Worm (Caenorhabditis elegans) whole organism, L4 larva: ENCODE results near the gene dpy-7.

Source experiments
- D1046.2 ChIP-seq: fragments of 200-800 bp; sonication (Bioruptor generic); IDR thresholded peaks from 2 replicates; pipeline ENCODE4 v1.3.6; 2022; ENCODE audit warnings: missing genetic modification characterization, missing compliant biosample characterization
- F10B5.3 ChIP-seq: sonication (generic microtip); optimal IDR thresholded peaks from 2 replicates; lab custom pipeline; 2016; ENCODE audit warnings: mild to moderate bottlenecking, missing genetic modification characterization, missing compliant biosample characterization
- F37D6.2 ChIP-seq: sonication (generic microtip); optimal IDR thresholded peaks from 2 replicates; lab custom pipeline; 2016; ENCODE audit warnings: mild to moderate bottlenecking, missing genetic modification characterization, missing compliant biosample characterization
- F49E8.2 ChIP-seq: sonication (generic microtip); optimal IDR thresholded peaks from 2 replicates; lab custom pipeline; 2016; ENCODE audit warnings: missing compliant biosample characterization, mild to moderate bottlenecking, missing genetic modification characterization, borderline replicate concordance
- Y105C5A.15 ChIP-seq: fragments of 200-800 bp; sonication (Bioruptor generic); IDR thresholded peaks from 2 replicates; pipeline ENCODE4 v1.3.6; 2022; ENCODE audit warnings: missing genetic modification characterization, missing compliant biosample characterization
- Y5F2A.4 ChIP-seq: fragments of 200-800 bp; sonication (Bioruptor generic); optimal IDR thresholded peaks from 2 replicates; lab custom pipeline; 2018; ENCODE audit warnings: mild to moderate bottlenecking, missing genetic modification characterization, missing compliant biosample characterization
- Y75B8A.6 ChIP-seq: fragments of 200-800 bp; sonication (Bioruptor generic); IDR thresholded peaks from 2 replicates; pipeline ENCODE4 v1.3.6; 2022; ENCODE audit warnings: missing genetic modification reagents, missing genetic modification characterization, missing compliant biosample characterization
- ceh-32 ChIP-seq: sonication (generic microtip); optimal IDR thresholded peaks from 2 replicates; lab custom pipeline; 2016; ENCODE audit warnings: mild to moderate bottlenecking, missing genetic modification characterization, missing compliant biosample characterization; ENCODE audit not compliant: poor library complexity
- ceh-62 ChIP-seq: sonication (generic microtip); optimal IDR thresholded peaks from 2 replicates; lab custom pipeline; 2017; ENCODE audit warnings: missing biosample characterization, missing genetic modification characterization
- ceh-82 ChIP-seq: sonication (generic microtip); optimal IDR thresholded peaks from 2 replicates; lab custom pipeline; 2017; ENCODE audit warnings: missing biosample characterization, missing genetic modification characterization
- daf-12 ChIP-seq: fragments of 150-350 bp; optimal IDR thresholded peaks from 2 replicates; lab custom pipeline; 2014; ENCODE audit warnings: missing biosample characterization, missing genetic modification reagents, missing genetic modification characterization
- daf-16 ChIP-seq, 3 experiments: sonication (generic microtip); optimal IDR thresholded peaks; 2 replicates each; lab custom pipeline; 2016 to 2017; ENCODE audit warnings: missing genetic modification characterization in 3 of 3, missing genetic modification reagents in 3 of 3, mild to moderate bottlenecking in 2 of 3, missing compliant biosample characterization in 2 of 3, missing biosample characterization in 1 of 3, moderate library complexity in 1 of 3
- dmd-6 ChIP-seq: fragments of 200-800 bp; sonication (Bioruptor generic); IDR thresholded peaks from 2 replicates; pipeline ENCODE4 v1.3.6; 2022; ENCODE audit warnings: missing genetic modification reagents, missing genetic modification characterization, missing compliant biosample characterization
- fkh-10 ChIP-seq: fragments of 150-350 bp; optimal IDR thresholded peaks from 2 replicates; lab custom pipeline; 2014; ENCODE audit warnings: missing biosample characterization, missing genetic modification reagents, missing genetic modification characterization
- fos-1 ChIP-seq: fragments of 150-350 bp; optimal IDR thresholded peaks from 2 replicates; lab custom pipeline; 2014; ENCODE audit warnings: missing biosample characterization, missing genetic modification characterization
- hif-1 ChIP-seq, 2 experiments: sonication (generic microtip); optimal IDR thresholded peaks; 2 replicates each; lab custom pipeline; 2016 to 2017; ENCODE audit warnings: missing compliant biosample characterization in 2 of 2, missing genetic modification characterization in 2 of 2, missing genetic modification reagents in 2 of 2, missing genotype in 2 of 2, mild to moderate bottlenecking in 1 of 2
- hlh-11 ChIP-seq: fragments of 200-800 bp; sonication (Bioruptor generic); optimal IDR thresholded peaks from 2 replicates; lab custom pipeline; 2018; ENCODE audit warnings: mild to moderate bottlenecking, missing genetic modification characterization, missing compliant biosample characterization
- hlh-30 ChIP-seq: sonication (generic microtip); optimal IDR thresholded peaks from 2 replicates; lab custom pipeline; 2017; ENCODE audit warnings: antibody characterized with exemption, mild to moderate bottlenecking, missing genetic modification characterization, missing compliant biosample characterization; ENCODE audit not compliant: insufficient read depth
- lim-7 ChIP-seq: fragments of 200-800 bp; sonication (Bioruptor generic); IDR thresholded peaks from 2 replicates; pipeline ENCODE4 v1.3.6; 2022; ENCODE audit warnings: missing genetic modification characterization, missing compliant biosample characterization
- lin-1 ChIP-seq: fragments of 200-800 bp; sonication (Bioruptor generic); IDR thresholded peaks from 2 replicates; pipeline ENCODE4 v1.3.6; 2022; ENCODE audit warnings: missing genetic modification reagents, missing genetic modification characterization, missing compliant biosample characterization
- lin-15B ChIP-seq: fragments of 150-350 bp; sonication (generic microtip); optimal IDR thresholded peaks from 3 replicates; lab custom pipeline; 2014; ENCODE audit warnings: missing biosample characterization, missing genetic modification characterization
- lin-39 ChIP-seq: fragments of 150-350 bp; optimal IDR thresholded peaks from 2 replicates; lab custom pipeline; 2014; ENCODE audit warnings: missing biosample characterization, missing genetic modification reagents, missing genetic modification characterization
- lir-3 ChIP-seq: sonication (generic microtip); optimal IDR thresholded peaks from 2 replicates; lab custom pipeline; 2016; ENCODE audit warnings: mild to moderate bottlenecking, missing genetic modification characterization, missing compliant biosample characterization
- lsy-2 ChIP-seq, 2 experiments: fragments of 150-350 bp in 1 of 2; sonication (generic microtip) in 1 of 2; optimal IDR thresholded peaks; 2 replicates each; lab custom pipeline; 2014 to 2017; ENCODE audit warnings: missing biosample characterization in 2 of 2, missing genetic modification characterization in 2 of 2
- madf-9 ChIP-seq: fragments of 200-800 bp; sonication (Bioruptor generic); conservative IDR thresholded peaks from 2 replicates; pipeline ENCODE4 v1.3.6; 2022; ENCODE audit warnings: missing genetic modification reagents, missing genetic modification characterization, missing compliant biosample characterization
- mdl-1 ChIP-seq, 2 experiments: fragments of 150-350 bp in 1 of 2; sonication (generic microtip) in 1 of 2; optimal IDR thresholded peaks; 2 replicates each; lab custom pipeline; 2014 to 2017; ENCODE audit warnings: missing biosample characterization in 2 of 2, missing genetic modification characterization in 2 of 2
- mdt-29 ChIP-seq: fragments of 200-800 bp; sonication (Bioruptor generic); IDR thresholded peaks from 2 replicates; pipeline ENCODE4 v1.3.6; 2022; ENCODE audit warnings: missing genetic modification reagents, missing genetic modification characterization, missing compliant biosample characterization
- mep-1 ChIP-seq: fragments of 150-350 bp; sonication (generic microtip); optimal IDR thresholded peaks from 3 replicates; lab custom pipeline; 2014; ENCODE audit warnings: missing biosample characterization, missing genetic modification characterization
- mes-2 ChIP-seq: sonication (generic microtip); optimal IDR thresholded peaks from 2 replicates; lab custom pipeline; 2016; ENCODE audit warnings: missing genotype, mild to moderate bottlenecking, missing genetic modification characterization, missing compliant biosample characterization; ENCODE audit not compliant: poor library complexity, severe bottlenecking
- nhr-10 ChIP-seq: fragments of 150-350 bp; optimal IDR thresholded peaks from 2 replicates; lab custom pipeline; 2014; ENCODE audit warnings: missing biosample characterization, missing genetic modification characterization
- nhr-102 ChIP-seq: sonication (generic microtip); optimal IDR thresholded peaks from 2 replicates; lab custom pipeline; 2016; ENCODE audit warnings: mild to moderate bottlenecking, missing genetic modification characterization, moderate library complexity, missing compliant biosample characterization
- nhr-237 ChIP-seq: sonication (generic microtip); optimal IDR thresholded peaks from 2 replicates; lab custom pipeline; 2017; ENCODE audit warnings: missing biosample characterization, missing genetic modification characterization
- nhr-41 ChIP-seq: fragments of 200-800 bp; sonication (Bioruptor generic); IDR thresholded peaks from 2 replicates; pipeline ENCODE4 v1.3.6; 2022; ENCODE audit warnings: missing genetic modification reagents, missing genetic modification characterization, missing compliant biosample characterization
- nhr-42 ChIP-seq: fragments of 200-800 bp; sonication (Bioruptor generic); IDR thresholded peaks from 2 replicates; pipeline ENCODE4 v1.3.6; 2022; ENCODE audit warnings: missing genetic modification characterization, missing compliant biosample characterization
- nhr-6 ChIP-seq: fragments of 150-350 bp; optimal IDR thresholded peaks from 2 replicates; lab custom pipeline; 2014; ENCODE audit warnings: missing biosample characterization, missing genetic modification characterization
- nhr-77 ChIP-seq: fragments of 150-350 bp; optimal IDR thresholded peaks from 2 replicates; lab custom pipeline; 2014; ENCODE audit warnings: missing biosample characterization, missing genetic modification characterization
- pha-4 ChIP-seq, 2 experiments: fragments of 150-350 bp in 1 of 2; fragments of 200-800 bp in 1 of 2; sonication (Bioruptor generic) in 1 of 2; IDR thresholded peaks in 1 of 2; optimal IDR thresholded peaks in 1 of 2; 2 replicates each; pipeline versions ENCODE4 v1.3.6 to Lab custom; 2014 to 2022; ENCODE audit warnings: missing genetic modification characterization in 2 of 2, missing genetic modification reagents in 2 of 2, missing biosample characterization in 1 of 2, missing compliant biosample characterization in 1 of 2
- php-3 ChIP-seq: fragments of 200-800 bp; sonication (Bioruptor generic); IDR thresholded peaks from 2 replicates; pipeline ENCODE4 v1.3.6; 2022; ENCODE audit warnings: missing genetic modification reagents, missing genetic modification characterization, missing compliant biosample characterization
- pqm-1 ChIP-seq: sonication (generic microtip); optimal IDR thresholded peaks from 2 replicates; lab custom pipeline; 2017; ENCODE audit warnings: missing biosample characterization, missing genetic modification characterization
- sdz-12 ChIP-seq: fragments of 200-800 bp; sonication (Bioruptor generic); optimal IDR thresholded peaks from 2 replicates; lab custom pipeline; 2018; ENCODE audit warnings: mild to moderate bottlenecking, missing genetic modification characterization, missing compliant biosample characterization
- skn-1 ChIP-seq: fragments of 150-350 bp; optimal IDR thresholded peaks from 2 replicates; lab custom pipeline; 2014; ENCODE audit warnings: missing biosample characterization, missing genetic modification characterization
- snpc-4 ChIP-seq: fragments of 150-350 bp; optimal IDR thresholded peaks from 2 replicates; lab custom pipeline; 2014; ENCODE audit warnings: missing biosample characterization, missing genetic modification characterization
- spr-1 ChIP-seq: sonication (generic microtip); optimal IDR thresholded peaks from 2 replicates; lab custom pipeline; 2016; ENCODE audit warnings: mild to moderate bottlenecking, missing genetic modification characterization, missing compliant biosample characterization
- vab-7 ChIP-seq: fragments of 200-800 bp; sonication (Bioruptor generic); IDR thresholded peaks from 2 replicates; pipeline ENCODE4 v1.3.6; 2022; ENCODE audit warnings: missing genetic modification reagents, missing genetic modification characterization, missing compliant biosample characterization
- zfp-2 ChIP-seq: sonication (generic microtip); optimal IDR thresholded peaks from 2 replicates; lab custom pipeline; 2016; ENCODE audit warnings: mild to moderate bottlenecking, missing genetic modification characterization, missing compliant biosample characterization
- zfp-3 ChIP-seq: fragments of 200-800 bp; sonication (Bioruptor generic); conservative IDR thresholded peaks from 2 replicates; pipeline ENCODE4 v1.3.6; 2022; ENCODE audit warnings: missing genetic modification reagents, missing genetic modification characterization, missing compliant biosample characterization
- zip-11 ChIP-seq: fragments of 200-800 bp; sonication (Bioruptor generic); IDR thresholded peaks from 2 replicates; pipeline ENCODE4 v1.3.6; 2022; ENCODE audit warnings: missing genetic modification characterization, missing compliant biosample characterization
- zip-2 ChIP-seq: fragments of 150-350 bp; optimal IDR thresholded peaks from 2 replicates; lab custom pipeline; 2014; ENCODE audit warnings: missing biosample characterization, missing genetic modification characterization
- ztf-11 ChIP-seq: fragments of 150-350 bp; optimal IDR thresholded peaks from 2 replicates; lab custom pipeline; 2014; ENCODE audit warnings: missing biosample characterization, missing genetic modification characterization
- ztf-7 ChIP-seq: fragments of 150-350 bp; optimal IDR thresholded peaks from 2 replicates; lab custom pipeline; 2014; ENCODE audit warnings: missing biosample characterization, missing genetic modification characterization

The dpy-7 gene

ce11 chrX:7500970-7501369 lies 36.6 kb downstream of the dpy-7 start, which contains the start of gene uggt-1:
Gene uggt-1, minus strand, starts transcription at chrX:7500982.
- TF ChIP-seq ztf-11 (tag; lab: Kevin White, UChicago): no peak
- TF ChIP-seq fos-1 (tag; lab: Kevin White, UChicago): no peak
- no peak for TF ChIP-seq snpc-4 (tag; lab: Kevin White, UChicago)
- no peak for TF ChIP-seq D1046.2 (GFP tag; lab: Robert Waterston, UW)
- no peak for TF ChIP-seq sdz-12 (GFP tag; lab: Kevin White, UChicago)
- peak; percentile 73 for TF ChIP-seq pqm-1 (tag; lab: Kevin White, UChicago)
- TF ChIP-seq Y5F2A.4: no peak
- TF ChIP-seq hlh-11 (tag; lab: Kevin White, UChicago): peak; percentile 93
- peak; percentile 98 for TF ChIP-seq mep-1 (tag; lab: Kevin White, UChicago)
- no peak for TF ChIP-seq F49E8.2 (tag; lab: Kevin White, UChicago)
- peak; percentile 92 for TF ChIP-seq nhr-77 (tag; lab: Kevin White, UChicago)
- TF ChIP-seq mdt-29 (GFP tag; lab: Robert Waterston, UW): no peak
- no peak for TF ChIP-seq skn-1 (tag; lab: Kevin White, UChicago)
- 0 out of 2 replicates have a peak, but pooled peaks have one; percentile 75 for TF ChIP-seq nhr-42 (GFP tag; lab: Robert Waterston, UW)
- TF ChIP-seq hif-1 (tag; optimal IDR thresholded peaks at IDR 0.05; lab: Kevin White, UChicago): peak; percentile 47 to 85
- 0 out of 2 replicates have a peak, but pooled peaks have one; percentile 40 for TF ChIP-seq zfp-3 (GFP tag; lab: Robert Waterston, UW)
- TF ChIP-seq lin-39 (tag; lab: Kevin White, UChicago): no peak
- no peak for TF ChIP-seq lir-3 (tag; lab: Kevin White, UChicago)
- no peak for TF ChIP-seq ztf-7 (tag; lab: Kevin White, UChicago)
- peak; percentile 69 for TF ChIP-seq ceh-32
- peak; percentile 72 for TF ChIP-seq vab-7 (GFP tag; lab: Robert Waterston, UW)
- peak; percentile 86 for TF ChIP-seq nhr-102 (tag; lab: Kevin White, UChicago)
- peak; percentile 76 for TF ChIP-seq lin-1
- no peak for TF ChIP-seq ceh-62 (tag; lab: Kevin White, UChicago)
- peak; percentile 43 for TF ChIP-seq zfp-2 (tag; lab: Kevin White, UChicago)
- TF ChIP-seq Y105C5A.15 (GFP tag; lab: Robert Waterston, UW): no peak
- no peak for TF ChIP-seq daf-16 (GFP tag; optimal IDR thresholded peaks at IDR 0.05; lab: Kevin White, UChicago)
- peak; percentile 82 for TF ChIP-seq daf-16 (tag; optimal IDR thresholded peaks at IDR 0.05; lab: Kevin White, UChicago)
- no peak for TF ChIP-seq zip-11 (GFP tag; lab: Robert Waterston, UW)
- peak; percentile 67; the same call in 1 of the 2 replicates for TF ChIP-seq madf-9 (GFP tag; lab: Robert Waterston, UW)
- peak; percentile 43 for TF ChIP-seq zip-2 (tag; lab: Kevin White, UChicago)
- TF ChIP-seq spr-1: no peak
- no peak for TF ChIP-seq daf-12
- peak; percentile 92 for TF ChIP-seq hlh-30 (tag; lab: Kevin White, UChicago)
- TF ChIP-seq Y75B8A.6: no peak
- no peak for TF ChIP-seq nhr-41
- peak; percentile 90 for TF ChIP-seq F37D6.2
- TF ChIP-seq mdl-1 (tag; optimal IDR thresholded peaks at IDR 0.05; lab: Kevin White, UChicago): peak in 1 of 2 experiments; percentile 92
- peak; percentile 88 for TF ChIP-seq dmd-6 (GFP tag; lab: Robert Waterston, UW)
- 0 out of 2 replicates have a peak, but pooled peaks have one; percentile 43 for TF ChIP-seq php-3 (GFP tag; lab: Robert Waterston, UW)
- TF ChIP-seq nhr-10 (tag; lab: Kevin White, UChicago): peak; percentile 19
- no peak for TF ChIP-seq nhr-237 (tag; lab: Kevin White, UChicago)
- no peak for TF ChIP-seq lin-15B (tag; lab: Kevin White, UChicago)
- peak; percentile 46 for TF ChIP-seq F10B5.3 (tag; lab: Kevin White, UChicago)
- TF ChIP-seq pha-4 (GFP tag; IDR thresholded peaks at IDR 0.05; lab: Robert Waterston, UW): peak; percentile 69; the same call in 1 of the 2 replicates
- no peak for TF ChIP-seq pha-4 (tag; optimal IDR thresholded peaks at IDR 0.05; lab: Kevin White, UChicago)
- peak; percentile 94 for TF ChIP-seq nhr-6
- peak; percentile 91 for TF ChIP-seq fkh-10 (GFP tag; lab: Kevin White, UChicago)
- TF ChIP-seq mes-2 (tag; lab: Kevin White, UChicago): peak; percentile 93
- TF ChIP-seq ceh-82 (tag; lab: Kevin White, UChicago): no peak
- TF ChIP-seq lim-7: no peak
- peak in 1 of 2 experiments; percentile 55 for TF ChIP-seq lsy-2 (tag; optimal IDR thresholded peaks at IDR 0.05; lab: Kevin White, UChicago)
